Worm (Caenorhabditis elegans) whole organism, L3 larva: ENCODE data around the gene ins-15.

ENCODE experiments used
- elt-1 ChIP-seq: fragments of 150-350 bp; optimal IDR thresholded peaks from 2 replicates; lab custom pipeline; 2014; ENCODE audit warnings: missing biosample characterization, missing genetic modification characterization
- jun-1 ChIP-seq: fragments of 150-350 bp; optimal IDR thresholded peaks from 2 replicates; lab custom pipeline; 2014; ENCODE audit warnings: missing biosample characterization, missing genetic modification reagents, missing genetic modification characterization
- ztf-11 ChIP-seq: fragments of 150-350 bp; optimal IDR thresholded peaks from 2 replicates; lab custom pipeline; 2014; ENCODE audit warnings: missing biosample characterization, missing genetic modification characterization

DNA sequence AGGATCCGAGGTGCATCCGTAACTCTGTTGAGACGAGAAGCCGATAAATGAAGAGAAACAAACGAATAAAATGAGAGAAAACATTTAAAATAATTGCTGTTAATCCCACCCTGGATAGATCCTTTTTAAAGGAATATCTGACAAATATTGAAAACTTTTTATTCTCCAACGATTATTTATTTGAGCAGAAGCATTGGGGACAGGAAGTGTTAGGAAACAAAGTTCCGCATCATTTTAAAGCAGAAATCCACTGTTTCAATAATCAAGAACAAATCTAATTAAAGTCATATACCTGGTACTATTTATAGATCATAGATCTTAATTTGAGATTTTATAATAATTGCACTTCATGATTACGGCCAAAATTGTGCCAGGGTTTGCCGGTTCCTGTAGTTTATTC is 6.4 kb upstream of the ins-15 start, which contains the start of gene F41G3.20:
- TF ChIP-seq ztf-11 (tag; lab: Kevin White, UChicago) (no peak), elt-1 (tag; lab: Kevin White, UChicago) (no peak), jun-1 (tag; lab: Kevin White, UChicago) (no peak)
